Fruit fly (Drosophila melanogaster): ENCODE measurements around the gene CG9265.

The CG9265 gene

dm6 chr2L:21034388-21034787, 36.9 kb downstream of the CG9265 start:
- TF ChIP-seq Myc (optimal IDR thresholded peaks at IDR 0.05) (no peak), insv (optimal IDR thresholded peaks at IDR 0.05) (no peak), Sin3A (optimal IDR thresholded peaks at IDR 0.05) (no peak), psq (optimal IDR thresholded peaks at IDR 0.05) (no peak), ttk (optimal IDR thresholded peaks at IDR 0.05) (no peak), h (optimal IDR thresholded peaks at IDR 0.05) (no peak)

dm6 chr2L:21033315-21033714, 38.0 kb downstream of the CG9265 start:
- TF ChIP-seq Sin3A (optimal IDR thresholded peaks at IDR 0.05) (no peak), insv (optimal IDR thresholded peaks at IDR 0.05) (no peak)

DNA sequence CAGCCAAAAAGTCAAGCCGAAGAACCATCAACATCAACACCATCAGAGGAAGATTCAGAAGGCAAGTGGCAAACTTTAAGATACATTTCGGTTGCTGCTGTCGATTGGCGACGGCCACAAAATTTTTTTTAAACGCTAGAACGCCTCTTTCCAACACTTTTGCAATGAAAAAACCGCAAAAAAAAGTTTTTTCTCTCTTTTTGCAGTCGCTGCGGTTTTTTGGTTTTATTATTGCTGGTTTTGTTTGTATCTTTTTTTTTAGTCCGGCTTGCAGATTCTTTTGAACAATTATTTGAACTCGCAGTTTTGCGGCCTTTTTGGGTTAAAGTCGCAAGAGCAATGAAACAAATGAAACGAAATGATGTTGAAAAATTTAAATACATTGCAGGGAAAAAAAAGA, 41.1 kb downstream of the CG9265 start:
- TF ChIP-seq Sin3A (optimal IDR thresholded peaks at IDR 0.05) (no peak), insv (optimal IDR thresholded peaks at IDR 0.05) (no peak), psq (optimal IDR thresholded peaks at IDR 0.05) (no peak), Myc (optimal IDR thresholded peaks at IDR 0.05) (no peak), h (optimal IDR thresholded peaks at IDR 0.05) (no peak), ttk (optimal IDR thresholded peaks at IDR 0.05) (no peak)

- TF ChIP-seq ttk (optimal IDR thresholded peaks at IDR 0.05) (no peak), insv (optimal IDR thresholded peaks at IDR 0.05) (no peak), psq (optimal IDR thresholded peaks at IDR 0.05) (no peak), Sin3A (optimal IDR thresholded peaks at IDR 0.05) (no peak), Myc (optimal IDR thresholded peaks at IDR 0.05) (no peak), h (optimal IDR thresholded peaks at IDR 0.05) (no peak)
Measured at dm6 chr2L:21029749-21030148, 41.6 kb downstream of the CG9265 start.

- TF ChIP-seq Myc (optimal IDR thresholded peaks at IDR 0.05) (no peak), h (optimal IDR thresholded peaks at IDR 0.05) (no peak), psq (optimal IDR thresholded peaks at IDR 0.05) (no peak), Sin3A (optimal IDR thresholded peaks at IDR 0.05) (no peak), ttk (optimal IDR thresholded peaks at IDR 0.05) (no peak), insv (optimal IDR thresholded peaks at IDR 0.05) (no peak)
Measured at dm6 chr2L:21029154-21029553, 42.1 kb downstream of the CG9265 start.

DNA sequence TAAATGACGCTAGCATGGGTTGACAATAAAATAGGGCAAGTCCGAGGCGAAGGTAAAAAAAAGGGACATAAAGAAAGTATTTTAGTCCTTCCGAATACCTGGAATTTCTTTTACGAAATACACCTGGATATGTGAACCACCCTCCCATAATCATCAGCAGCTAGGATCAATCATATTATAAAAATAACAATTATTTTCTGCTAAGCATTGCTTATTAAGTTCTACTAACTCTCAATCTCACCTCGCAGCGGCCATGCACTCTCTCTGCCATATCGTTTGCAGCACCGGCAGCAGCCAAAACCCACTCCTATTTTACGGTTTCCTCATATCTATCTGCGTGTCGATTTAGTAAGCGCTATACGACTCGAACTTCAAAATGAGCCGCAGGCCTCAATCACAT, 44.7 kb downstream of the CG9265 start:
- TF ChIP-seq Myc (optimal IDR thresholded peaks at IDR 0.05) (no peak), psq (optimal IDR thresholded peaks at IDR 0.05) (no peak), Sin3A (optimal IDR thresholded peaks at IDR 0.05) (no peak), h (optimal IDR thresholded peaks at IDR 0.05) (no peak), ttk (optimal IDR thresholded peaks at IDR 0.05) (no peak), insv (optimal IDR thresholded peaks at IDR 0.05) (no peak)

DNA sequence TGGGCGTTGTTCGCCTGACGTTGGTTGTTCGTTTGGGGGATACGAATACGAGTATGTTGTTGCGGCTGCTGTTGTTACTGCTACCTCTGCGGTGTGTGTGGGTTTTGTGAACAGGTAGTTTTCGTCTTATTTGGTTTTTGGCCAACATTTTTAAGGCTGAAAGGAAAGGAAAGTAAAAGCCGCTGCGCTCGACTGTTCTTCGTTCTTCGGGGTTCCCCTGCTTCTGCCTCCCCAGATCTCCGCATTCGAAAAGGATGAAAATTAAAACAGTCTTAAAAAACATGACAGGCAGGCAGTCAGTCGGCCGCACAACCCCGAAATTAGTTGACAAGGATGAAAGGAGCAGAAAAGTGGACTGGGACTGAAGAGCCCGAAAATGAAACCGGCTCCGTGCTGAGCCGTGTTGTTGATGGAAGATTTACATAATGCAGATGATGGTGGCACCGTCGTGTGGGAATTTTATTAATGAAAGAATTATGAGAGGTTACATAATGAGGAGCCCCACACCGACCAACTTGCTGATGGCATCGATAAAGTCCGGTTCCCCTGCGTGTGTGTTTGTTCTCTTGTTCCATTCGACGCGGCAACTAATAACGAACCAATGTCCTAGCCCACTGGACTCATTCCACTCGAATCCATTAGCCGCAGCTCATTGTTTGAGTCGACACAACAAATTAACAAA, 47.2 kb downstream of the CG9265 start:
- TF ChIP-seq psq (optimal IDR thresholded peaks at IDR 0.05) (no peak), ttk (optimal IDR thresholded peaks at IDR 0.05) (no peak), Sin3A (optimal IDR thresholded peaks at IDR 0.05) (no peak), insv (optimal IDR thresholded peaks at IDR 0.05) (no peak), Myc (optimal IDR thresholded peaks at IDR 0.05) (no peak), h (optimal IDR thresholded peaks at IDR 0.05) (no peak)

dm6 chr2L:21020015-21020414, 51.3 kb downstream of the CG9265 start:
- TF ChIP-seq Myc (optimal IDR thresholded peaks at IDR 0.05) (no peak), psq (optimal IDR thresholded peaks at IDR 0.05) (no peak), ttk (optimal IDR thresholded peaks at IDR 0.05) (no peak), h (optimal IDR thresholded peaks at IDR 0.05) (no peak)

dm6 chr2L:21018644-21019043, 52.7 kb downstream of the CG9265 start:
- TF ChIP-seq psq (optimal IDR thresholded peaks at IDR 0.05) (no peak), ttk (optimal IDR thresholded peaks at IDR 0.05) (no peak), insv (optimal IDR thresholded peaks at IDR 0.05) (no peak), Sin3A (optimal IDR thresholded peaks at IDR 0.05) (no peak), Myc (optimal IDR thresholded peaks at IDR 0.05) (no peak), h (optimal IDR thresholded peaks at IDR 0.05) (no peak)

- TF ChIP-seq psq (optimal IDR thresholded peaks at IDR 0.05), result no peak
- no peak for TF ChIP-seq h (optimal IDR thresholded peaks at IDR 0.05)
- TF ChIP-seq Sin3A (optimal IDR thresholded peaks at IDR 0.05), result no peak
- TF ChIP-seq ttk (optimal IDR thresholded peaks at IDR 0.05), result no peak
- no peak for TF ChIP-seq insv (optimal IDR thresholded peaks at IDR 0.05)
- TF ChIP-seq Myc (optimal IDR thresholded peaks at IDR 0.05), result no peak
Measured at dm6 chr2L:21016168-21016567, 55.1 kb downstream of the CG9265 start.

- TF ChIP-seq Myc (optimal IDR thresholded peaks at IDR 0.05) (no peak), Sin3A (optimal IDR thresholded peaks at IDR 0.05) (no peak), h (optimal IDR thresholded peaks at IDR 0.05) (no peak)
Measured at dm6 chr2L:21015505-21015904, 55.8 kb downstream of the CG9265 start.

dm6 chr2L:21014526-21015250, 56.6 kb downstream of the CG9265 start:
- TF ChIP-seq psq (optimal IDR thresholded peaks at IDR 0.05) (no peak), Sin3A (optimal IDR thresholded peaks at IDR 0.05) (no peak), h (optimal IDR thresholded peaks at IDR 0.05) (no peak), ttk (optimal IDR thresholded peaks at IDR 0.05) (no peak), Myc (optimal IDR thresholded peaks at IDR 0.05) (no peak), insv (optimal IDR thresholded peaks at IDR 0.05) (no peak)

All from Kc167 (cell line).